Worm (Caenorhabditis elegans) whole organism, L4/young adult: Measurements from ENCODE around the gene set-17.

Source experiments
- W03F9.2 ChIP-seq: fragments of 150-350 bp; optimal IDR thresholded peaks from 2 replicates; lab custom pipeline; 2014; ENCODE audit warnings: missing biosample characterization, missing genetic modification characterization
- dao-5 ChIP-seq: sonication (generic microtip); optimal IDR thresholded peaks from 2 replicates; lab custom pipeline; 2016; ENCODE audit warnings: missing genotype, missing genetic modification characterization, moderate library complexity, missing compliant biosample characterization
- him-1 ChIP-seq: sonication (generic microtip); optimal IDR thresholded peaks from 2 replicates; lab custom pipeline; 2016; ENCODE audit warnings: missing genotype, missing genetic modification reagents, missing genetic modification characterization, missing compliant biosample characterization

The set-17 gene

DNA sequence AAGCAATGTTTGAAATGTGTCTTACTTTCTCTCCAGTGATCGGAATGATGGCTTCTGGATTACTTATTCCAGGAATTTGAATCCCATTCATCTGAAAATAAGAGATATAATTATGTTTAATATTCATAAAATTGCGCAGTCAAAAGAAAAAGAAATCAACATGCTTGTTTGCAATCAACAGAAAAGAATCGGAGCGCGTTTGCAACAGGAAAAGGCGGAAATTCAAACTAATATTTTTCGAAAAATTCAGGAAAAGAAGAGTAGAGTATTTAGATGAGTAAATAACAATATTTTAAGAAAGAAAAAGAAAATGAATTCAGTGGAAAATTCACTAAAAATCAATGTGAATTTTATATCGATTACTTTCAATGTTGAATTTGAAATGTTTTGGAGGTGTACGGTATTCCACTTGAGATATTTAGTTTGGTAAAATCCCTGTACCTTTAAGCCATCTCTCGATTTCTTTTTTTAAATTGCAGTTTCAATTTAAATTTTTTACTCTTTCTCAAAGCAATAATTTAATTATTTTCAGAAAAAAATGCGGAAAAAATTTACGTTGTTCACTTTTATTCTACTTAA is at the start of gene set-17, which contains the start of gene T21B10.4:
Gene set-17 (minus strand): TSS at position 127 of the 579 bp plus-strand sequence.
Gene T21B10.4 (plus strand): TSS at position 533 of the 579 bp plus-strand sequence.
- no peak for TF ChIP-seq dao-5 (tag; lab: Kevin White, UChicago)
- peak; percentile 33 for TF ChIP-seq W03F9.2 (tag; lab: Kevin White, UChicago)
- no peak for TF ChIP-seq him-1 (tag; lab: Kevin White, UChicago)

DNA sequence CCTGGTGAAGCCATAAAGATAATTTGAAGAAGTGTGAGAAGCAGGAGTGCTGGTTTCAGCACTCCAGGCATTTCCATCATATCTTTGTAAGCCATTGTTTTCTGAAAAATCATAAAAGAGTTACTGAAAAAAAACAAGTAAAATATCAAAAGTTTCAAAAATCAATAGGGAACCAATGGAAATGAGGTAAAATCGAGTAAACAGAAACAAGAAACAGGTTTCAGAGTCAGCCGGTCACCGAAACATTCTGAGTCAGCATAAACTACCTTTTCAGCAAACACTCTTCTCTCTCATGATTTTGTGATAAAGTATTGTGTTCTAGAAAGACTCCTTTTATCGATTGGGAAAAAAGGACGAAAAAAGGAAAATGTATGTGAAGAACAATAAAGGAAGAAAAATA is 49.2 kb upstream of the set-17 start, which contains the start of gene C18E9.9:
Gene C18E9.9 (minus strand): TSS at position 101 of the 400 bp plus-strand sequence.
- TF ChIP-seq him-1 (tag; lab: Kevin White, UChicago) = no peak
- TF ChIP-seq dao-5 (tag; lab: Kevin White, UChicago) = no peak
- TF ChIP-seq W03F9.2 (tag; lab: Kevin White, UChicago) = no peak

DNA sequence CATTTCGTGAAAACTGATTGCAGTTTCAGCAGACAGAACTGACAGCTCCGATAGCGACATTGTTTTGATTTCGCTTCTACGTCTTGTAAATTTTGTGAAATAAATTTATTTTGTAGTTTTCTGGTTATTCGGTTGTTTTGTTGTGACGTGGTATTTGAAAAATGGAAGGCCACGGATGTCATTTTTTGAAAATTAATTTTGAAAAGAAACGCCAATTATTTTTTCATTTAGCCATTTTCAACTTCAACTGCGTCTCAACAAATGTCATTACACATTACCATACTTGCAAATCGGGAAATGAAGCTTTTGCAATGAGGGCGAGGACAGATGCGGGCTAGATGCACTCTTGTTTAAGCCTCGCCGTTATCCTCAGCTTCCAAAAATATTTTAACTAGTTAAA is 47.7 kb upstream of the set-17 start, which contains the start of gene C18E9.8:
Gene C18E9.8 (minus strand): TSS at position 101 of the 400 bp plus-strand sequence.
- no peak for TF ChIP-seq him-1 (tag; lab: Kevin White, UChicago)
- TF ChIP-seq dao-5 (tag; lab: Kevin White, UChicago) = no peak
- no peak for TF ChIP-seq W03F9.2 (tag; lab: Kevin White, UChicago)

DNA sequence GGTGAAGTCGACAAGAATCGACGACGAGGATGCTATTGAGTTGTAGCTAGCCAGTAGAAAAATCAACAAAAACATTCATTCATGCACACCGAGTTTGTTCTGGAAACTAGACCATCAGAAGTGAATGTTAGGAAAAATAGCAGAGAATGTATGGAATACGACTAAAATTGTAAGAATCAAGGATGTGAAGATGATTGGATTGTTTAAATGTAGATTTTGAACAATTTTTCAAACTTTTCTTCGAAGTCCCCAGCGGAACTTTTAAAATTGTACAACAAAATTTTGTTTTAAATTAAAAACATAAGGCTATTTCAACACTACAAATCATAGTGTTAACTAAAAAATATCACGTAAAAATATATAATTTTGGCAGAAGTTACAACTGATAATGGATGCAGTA is 42.4 kb upstream of the set-17 start, which contains the start of gene C18E9.7:
Gene C18E9.7 (minus strand): TSS at position 101 of the 400 bp plus-strand sequence.
- TF ChIP-seq dao-5 (tag; lab: Kevin White, UChicago) (no peak), him-1 (tag; lab: Kevin White, UChicago) (no peak), W03F9.2 (tag; lab: Kevin White, UChicago) (no peak)

DNA sequence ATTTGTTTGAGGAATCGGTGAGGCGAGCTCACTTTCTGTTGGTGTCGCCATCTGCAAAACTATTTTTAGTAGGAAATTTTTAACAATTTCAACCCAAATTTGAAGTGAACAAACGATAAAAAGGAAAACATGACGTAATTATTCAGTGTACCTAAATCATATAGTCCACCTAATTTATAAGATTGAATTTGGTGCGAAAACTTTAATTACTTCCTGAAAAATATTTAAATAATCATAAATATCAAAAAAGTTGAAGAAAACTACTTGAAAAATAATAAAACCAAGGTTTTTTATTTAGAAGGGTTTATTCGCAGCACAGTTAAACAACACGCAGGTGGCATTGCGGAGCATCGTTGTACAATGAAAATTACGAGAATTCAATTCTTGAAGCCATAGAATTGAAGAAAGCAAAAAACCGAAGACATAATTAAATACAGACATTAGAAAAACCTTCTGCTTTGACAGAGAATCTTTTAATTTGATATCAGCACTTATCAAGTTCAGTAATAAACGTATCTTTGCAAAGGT is 33.3 kb upstream of the set-17 start, which contains the start of gene tomm-40:
Gene tomm-40 (minus strand): TSS at position 51 of the 528 bp plus-strand sequence.
- TF ChIP-seq dao-5 (tag; lab: Kevin White, UChicago) = no peak

DNA sequence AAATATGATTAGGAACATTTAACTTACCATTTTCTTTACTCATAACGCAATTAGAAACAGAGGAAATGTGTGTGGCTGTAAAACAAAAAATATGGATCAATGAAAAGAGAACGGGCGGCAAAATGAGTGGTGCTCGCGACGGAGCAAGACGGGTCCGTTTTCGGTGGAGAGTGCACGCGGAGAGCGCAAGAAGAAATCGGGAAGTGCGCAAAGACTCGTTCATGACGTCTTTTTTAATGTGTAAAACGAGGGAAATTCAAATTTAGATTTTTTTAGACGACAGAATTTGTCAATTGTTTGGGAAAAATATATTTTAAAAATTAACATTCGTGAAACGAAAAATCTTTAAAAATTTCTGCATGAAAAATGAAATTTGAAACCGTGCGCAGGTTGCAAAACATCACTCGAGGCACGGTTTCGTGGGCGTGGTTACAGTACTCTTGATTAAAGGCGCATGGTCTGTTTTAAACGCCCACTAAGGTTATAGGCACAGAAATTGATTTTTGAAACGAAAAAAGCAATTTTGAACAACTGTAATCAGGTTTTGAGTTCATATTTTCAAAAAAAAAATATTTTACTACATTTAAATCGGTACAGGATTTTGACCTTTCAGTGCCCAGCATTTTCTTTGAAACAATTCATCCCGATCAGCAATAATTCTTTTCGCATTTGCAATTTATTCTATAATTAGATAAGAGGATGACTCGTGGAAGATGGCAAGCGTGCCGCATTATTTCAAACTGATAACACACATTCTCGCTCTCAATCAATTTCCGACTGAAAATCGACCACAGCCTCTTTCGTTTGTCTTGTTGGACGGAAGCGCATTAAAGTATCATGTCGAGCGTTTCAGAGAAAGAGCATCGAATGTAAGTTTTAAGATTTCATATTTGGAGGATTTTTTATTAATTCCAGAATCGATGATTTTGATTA is 29.2 kb upstream of the set-17 start, which contains the start of the genes szy-20 and C18E9.5:
Gene szy-20 (minus strand): TSS at position 83 of the 933 bp plus-strand sequence.
Gene C18E9.5 (plus strand): TSS at position 730 of the 933 bp plus-strand sequence.
- peak; percentile 75 for TF ChIP-seq him-1 (tag; lab: Kevin White, UChicago)
- TF ChIP-seq dao-5 (tag; lab: Kevin White, UChicago) = no peak
- TF ChIP-seq W03F9.2 (tag; lab: Kevin White, UChicago) = peak; percentile 64

DNA sequence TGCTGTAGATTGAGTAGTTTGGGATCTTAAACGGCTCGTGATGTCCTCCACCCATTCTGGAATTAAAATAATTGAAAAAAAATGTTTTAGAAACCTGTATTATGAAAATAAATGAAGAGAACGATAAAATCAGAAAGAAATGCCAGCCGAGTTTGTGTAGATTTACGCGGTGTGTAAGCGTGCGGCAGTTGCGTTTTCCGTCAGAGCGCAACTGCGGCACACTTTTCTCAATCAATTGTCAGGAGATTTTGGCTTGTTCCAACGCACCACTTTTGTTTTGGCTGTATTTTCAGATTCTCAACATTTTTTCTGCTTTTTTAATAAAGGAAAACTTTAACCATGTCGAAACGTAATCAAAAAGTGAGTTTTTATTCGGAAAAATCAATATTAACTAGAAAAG is 24.5 kb upstream of the set-17 start, which contains the start of the genes ndub-3 and C18E9.2:
Gene ndub-3 (minus strand): TSS at position 56 of the 400 bp plus-strand sequence.
Gene C18E9.2 (plus strand): TSS at position 172 of the 400 bp plus-strand sequence.
- TF ChIP-seq dao-5 (tag; lab: Kevin White, UChicago) (no peak), W03F9.2 (tag; lab: Kevin White, UChicago) (no peak), him-1 (tag; lab: Kevin White, UChicago) (no peak)

DNA sequence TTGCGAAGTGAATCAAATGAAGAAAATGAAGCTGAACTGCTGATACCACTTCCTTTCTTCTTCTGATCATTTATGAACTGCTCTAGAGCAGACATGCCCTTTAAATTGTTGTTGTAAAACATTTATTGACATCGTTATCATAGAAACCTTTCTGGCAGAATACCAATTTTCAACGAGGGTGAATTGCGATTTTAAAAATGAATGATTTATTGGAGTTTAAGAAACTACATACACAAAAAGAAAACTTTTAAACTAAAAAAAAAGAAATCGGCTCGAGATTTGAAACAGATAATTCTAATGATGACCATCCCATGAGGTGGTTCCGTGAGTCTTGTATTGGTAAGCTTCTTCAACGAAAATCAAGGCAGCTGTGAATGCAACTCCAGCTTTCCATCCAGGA is 23.8 kb upstream of the set-17 start, which contains the start of gene sftd-3:
Gene sftd-3 (minus strand): TSS at position 101 of the 400 bp plus-strand sequence.
- no peak for TF ChIP-seq him-1 (tag; lab: Kevin White, UChicago)
- TF ChIP-seq dao-5 (tag; lab: Kevin White, UChicago) = no peak

DNA sequence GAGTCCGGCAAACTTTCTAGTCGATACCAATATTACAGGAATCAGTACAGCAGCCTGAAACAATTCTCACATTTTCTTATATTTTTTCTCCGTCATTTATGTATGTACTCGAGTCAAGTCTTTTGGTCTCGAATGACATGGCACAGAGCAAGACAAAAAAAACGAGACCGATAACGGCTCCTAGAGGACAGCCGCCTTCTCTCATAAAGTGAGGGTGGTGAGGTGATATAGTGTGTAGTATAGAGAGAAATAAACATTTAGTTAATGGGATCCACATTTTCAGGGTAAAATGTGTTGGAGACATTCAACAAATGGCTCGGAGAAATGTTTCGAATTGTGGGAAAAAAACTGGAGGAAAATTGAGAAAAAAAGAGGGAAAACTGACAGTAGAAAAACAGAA is 21.9 kb upstream of the set-17 start:
- no peak for TF ChIP-seq dao-5 (tag; lab: Kevin White, UChicago)
- peak; percentile 9 for TF ChIP-seq him-1 (tag; lab: Kevin White, UChicago)

DNA sequence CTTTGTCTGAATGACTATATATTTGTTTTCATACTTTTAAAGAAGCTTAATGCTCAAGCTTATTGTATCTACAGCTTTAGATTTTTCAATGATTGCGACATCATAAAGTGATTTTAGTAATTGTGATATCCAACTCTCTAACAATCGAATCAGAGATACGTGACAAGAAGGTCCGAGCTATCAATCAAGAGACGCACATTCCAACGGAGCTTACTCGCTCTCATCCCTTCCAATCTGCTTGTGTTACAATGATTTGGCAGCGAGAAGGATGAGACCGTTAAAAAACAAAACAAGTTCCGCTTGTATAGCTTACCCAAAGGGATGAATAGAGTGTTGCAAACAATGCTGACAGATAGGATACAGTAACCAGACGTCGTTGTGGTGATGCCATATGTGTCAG is 21.2 kb upstream of the set-17 start:
- TF ChIP-seq W03F9.2 (tag; lab: Kevin White, UChicago) (no peak), him-1 (tag; lab: Kevin White, UChicago) (no peak), dao-5 (tag; lab: Kevin White, UChicago) (no peak)

DNA sequence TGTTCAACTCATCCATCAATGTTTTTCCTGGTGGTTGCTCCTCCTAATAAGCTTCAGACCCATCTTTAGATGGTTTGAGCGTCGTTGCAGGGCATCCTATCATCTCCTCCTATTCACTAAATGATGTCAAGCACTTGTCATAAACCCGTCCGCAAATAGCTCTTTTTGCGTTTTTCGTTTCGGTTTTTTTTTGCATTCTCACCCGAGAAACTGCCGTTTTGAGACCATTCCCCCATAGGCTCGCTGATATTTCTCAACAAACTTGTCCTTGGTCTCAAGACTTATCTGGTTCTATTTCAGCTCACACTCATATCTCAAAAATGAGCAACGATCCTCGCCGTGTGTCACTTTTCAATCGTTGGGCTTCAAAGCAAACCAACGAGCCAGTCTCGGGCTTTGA is 20.1 kb upstream of the set-17 start, which contains the start of gene cal-2:
Gene cal-2 (plus strand): TSS at position 301 of the 400 bp plus-strand sequence.
- TF ChIP-seq dao-5 (tag; lab: Kevin White, UChicago) (no peak), him-1 (tag; lab: Kevin White, UChicago) (no peak), W03F9.2 (tag; lab: Kevin White, UChicago) (no peak)

DNA sequence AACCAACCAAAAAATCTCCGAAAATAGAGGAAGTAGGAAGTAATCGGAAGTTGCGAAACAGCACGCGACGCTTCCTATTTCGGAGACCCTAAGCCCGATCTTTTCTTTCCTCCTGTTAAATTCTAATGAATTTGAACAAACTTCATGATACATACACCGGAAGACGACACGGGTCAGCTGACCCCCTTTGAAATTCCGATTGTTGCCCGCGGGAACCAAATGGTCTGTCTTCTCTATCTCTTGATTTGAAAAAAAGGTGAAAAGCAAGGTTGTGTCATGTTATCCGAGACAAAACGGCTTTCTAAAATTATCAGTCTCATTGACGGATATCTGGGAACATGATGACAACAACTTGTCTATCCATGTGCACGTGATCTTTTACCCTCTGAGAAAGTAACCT is 18.8 kb upstream of the set-17 start:
- TF ChIP-seq dao-5 (tag; lab: Kevin White, UChicago) = no peak
- TF ChIP-seq W03F9.2 (tag; lab: Kevin White, UChicago) = no peak
- no peak for TF ChIP-seq him-1 (tag; lab: Kevin White, UChicago)
